Worm (Caenorhabditis elegans) whole organism, L4 larva: ENCODE results near the gene let-721.

Experiments used
- F49E8.2 ChIP-seq: sonication (generic microtip); optimal IDR thresholded peaks from 2 replicates; lab custom pipeline; 2016; ENCODE audit warnings: missing compliant biosample characterization, mild to moderate bottlenecking, missing genetic modification characterization, borderline replicate concordance
- egl-27 ChIP-seq: sonication (generic microtip); optimal IDR thresholded peaks from 3 replicates; lab custom pipeline; 2017; ENCODE audit warnings: missing biosample characterization, missing genetic modification reagents, missing genetic modification characterization
- fkh-10 ChIP-seq: fragments of 150-350 bp; optimal IDR thresholded peaks from 2 replicates; lab custom pipeline; 2014; ENCODE audit warnings: missing biosample characterization, missing genetic modification reagents, missing genetic modification characterization
- hlh-11 ChIP-seq: fragments of 200-800 bp; sonication (Bioruptor generic); optimal IDR thresholded peaks from 2 replicates; lab custom pipeline; 2018; ENCODE audit warnings: mild to moderate bottlenecking, missing genetic modification characterization, missing compliant biosample characterization
- lim-7 ChIP-seq: fragments of 200-800 bp; sonication (Bioruptor generic); IDR thresholded peaks from 2 replicates; pipeline ENCODE4 v1.3.6; 2022; ENCODE audit warnings: missing genetic modification characterization, missing compliant biosample characterization
- madf-9 ChIP-seq: fragments of 200-800 bp; sonication (Bioruptor generic); conservative IDR thresholded peaks from 2 replicates; pipeline ENCODE4 v1.3.6; 2022; ENCODE audit warnings: missing genetic modification reagents, missing genetic modification characterization, missing compliant biosample characterization
- mxl-3 ChIP-seq: fragments of 200-800 bp; sonication (Bioruptor generic); optimal IDR thresholded peaks from 2 replicates; lab custom pipeline; 2018; ENCODE audit warnings: mild to moderate bottlenecking, missing genetic modification characterization, missing compliant biosample characterization
- nhr-77 ChIP-seq: fragments of 150-350 bp; optimal IDR thresholded peaks from 2 replicates; lab custom pipeline; 2014; ENCODE audit warnings: missing biosample characterization, missing genetic modification characterization
- ztf-11 ChIP-seq: fragments of 150-350 bp; optimal IDR thresholded peaks from 2 replicates; lab custom pipeline; 2014; ENCODE audit warnings: missing biosample characterization, missing genetic modification characterization

DNA sequence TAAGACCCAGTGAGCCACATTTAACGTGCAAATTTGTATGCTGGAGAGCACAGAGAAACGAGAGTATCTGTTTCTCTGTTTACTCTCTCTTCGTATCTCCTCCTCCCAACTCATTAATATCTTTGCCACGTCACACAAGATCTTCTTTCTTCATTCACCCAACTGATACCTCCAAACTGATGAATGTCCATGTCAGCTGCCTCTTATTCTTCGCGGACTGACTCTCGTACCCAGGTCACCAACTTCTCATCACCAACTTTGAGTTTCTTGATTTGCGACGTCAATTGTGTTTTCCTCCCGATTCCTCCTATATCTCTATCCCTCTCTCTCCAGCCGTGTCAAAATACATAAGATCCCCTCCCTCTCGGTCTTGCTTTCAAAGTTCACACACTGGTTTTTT, 44.4 kb downstream of the let-721 start:
- TF ChIP-seq egl-27 (tag; lab: Kevin White, UChicago): no peak
- TF ChIP-seq ztf-11: no peak
- TF ChIP-seq lim-7 (GFP tag; lab: Robert Waterston, UW): no peak
- TF ChIP-seq F49E8.2 (tag; lab: Kevin White, UChicago): no peak
- TF ChIP-seq madf-9: no peak
- no peak for TF ChIP-seq fkh-10
- peak; percentile 35 for TF ChIP-seq hlh-11 (tag; lab: Kevin White, UChicago)
- no peak for TF ChIP-seq nhr-77
- no peak for TF ChIP-seq mxl-3
